Fruit fly (Drosophila melanogaster) whole organism, wandering third instar larva: ENCODE measurements around the gene gudu.

Experiments
- CG32264 ChIP-seq: fragments of 200-800 bp; sonication (Bioruptor generic); optimal IDR thresholded peaks from 2 replicates; lab custom pipeline; 2016; ENCODE audit warnings: missing biosample characterization, missing genetic modification characterization
- CG9705 ChIP-seq: fragments of 200-800 bp; sonication (Bioruptor generic); optimal IDR thresholded peaks from 2 replicates; lab custom pipeline; 2018; ENCODE audit warnings: missing biosample characterization, mild to moderate bottlenecking, missing genetic modification characterization
- CrebA ChIP-seq: fragments of 200-800 bp; sonication (Bioruptor generic); optimal IDR thresholded peaks from 2 replicates; lab custom pipeline; 2016; ENCODE audit warnings: missing biosample characterization, mild to moderate bottlenecking, missing genetic modification characterization, borderline replicate concordance
- Jra ChIP-seq: sonication (Bioruptor generic); optimal IDR thresholded peaks from 2 replicates; lab custom pipeline; 2016; ENCODE audit warnings: missing biosample characterization, missing genetic modification characterization
- OdsH ChIP-seq: fragments of 200-800 bp; sonication (Bioruptor generic); optimal IDR thresholded peaks from 2 replicates; lab custom pipeline; 2016; ENCODE audit warnings: missing biosample characterization, mild to moderate bottlenecking, missing genetic modification characterization
- Sp1 ChIP-seq: fragments of 200-800 bp; sonication (Bioruptor generic); optimal IDR thresholded peaks from 3 replicates; lab custom pipeline; 2019; ENCODE audit warnings: missing biosample characterization, mild to moderate bottlenecking, missing genetic modification characterization, moderate library complexity
- Vsx2 ChIP-seq: fragments of 200-300, 225-300 bp; sonication (Bioruptor generic); optimal IDR thresholded peaks from 2 replicates; lab custom pipeline; 2018; ENCODE audit warnings: missing biosample characterization, missing genetic modification characterization; ENCODE audit not compliant: partially characterized antibody
- br ChIP-seq: fragments of 200-800 bp; sonication (Bioruptor generic); optimal IDR thresholded peaks from 2 replicates; lab custom pipeline; 2016; ENCODE audit warnings: missing biosample characterization, missing genetic modification characterization
- fru ChIP-seq: fragments of 200-800 bp; sonication (Bioruptor generic); optimal IDR thresholded peaks from 3 replicates; lab custom pipeline; 2016; ENCODE audit warnings: missing biosample characterization, mild to moderate bottlenecking, missing genetic modification characterization
- jim ChIP-seq: fragments of 175-275, 200-325 bp; sonication (Bioruptor generic); optimal IDR thresholded peaks from 2 replicates; lab custom pipeline; 2016; ENCODE audit warnings: missing biosample characterization, mild to moderate bottlenecking, missing genetic modification characterization
- psq ChIP-seq: fragments of 200-800 bp; sonication (Bioruptor generic); optimal IDR thresholded peaks from 3 replicates; lab custom pipeline; 2017; ENCODE audit warnings: missing biosample characterization, mild to moderate bottlenecking, missing genetic modification characterization, moderate library complexity
- woc ChIP-seq: sonication (Bioruptor generic); optimal IDR thresholded peaks from 2 replicates; lab custom pipeline; 2016; ENCODE audit warnings: missing biosample characterization, mild to moderate bottlenecking, missing genetic modification characterization

- TF ChIP-seq CG9705 (GFP tag; lab: Kevin White, UChicago) (no peak), OdsH (GFP tag; lab: Kevin White, UChicago) (no peak), CG32264 (GFP tag; lab: Kevin White, UChicago) (no peak), Jra (GFP tag; lab: Kevin White, UChicago) (no peak), Vsx2 (GFP tag; lab: Kevin White, UChicago) (no peak), jim (GFP tag; lab: Kevin White, UChicago) (no peak), fru (no peak), woc (no peak), CrebA (GFP tag; lab: Kevin White, UChicago) (no peak), Sp1 (GFP tag; lab: Kevin White, UChicago) (no peak), br (GFP tag; lab: Kevin White, UChicago) (no peak), psq (GFP tag; lab: Kevin White, UChicago) (no peak)
Measured at dm6 chr2L:7438505-7438904, 50.2 kb downstream of the gudu start.
